Worm (Caenorhabditis elegans) whole organism, young adult: ENCODE results near the gene tin-10.

Experiments
- B0261.1 ChIP-seq: sonication (generic microtip); optimal IDR thresholded peaks from 2 replicates; lab custom pipeline; 2016; ENCODE audit warnings: mild to moderate bottlenecking, missing genetic modification characterization, moderate library complexity, missing compliant biosample characterization
- C17E4.6 ChIP-seq: fragments of 200-800 bp; sonication (Bioruptor generic); IDR thresholded peaks from 2 replicates; pipeline ENCODE4 v1.3.6; 2022; ENCODE audit warnings: missing genetic modification reagents, missing genetic modification characterization, missing compliant biosample characterization
- F55B11.4 ChIP-seq: sonication (generic microtip); optimal IDR thresholded peaks from 2 replicates; lab custom pipeline; 2016; ENCODE audit warnings: missing compliant biosample characterization, missing genetic modification characterization, borderline replicate concordance; ENCODE audit not compliant: insufficient read depth
- Y56A3A.18 ChIP-seq: fragments of 200-800 bp; sonication (Bioruptor generic); IDR thresholded peaks from 2 replicates; pipeline ENCODE4 v1.3.6; 2022; ENCODE audit warnings: missing genetic modification reagents, missing genetic modification characterization, missing compliant biosample characterization
- ama-1 ChIP-seq, 3 experiments: fragments of 150-350 bp in 1 of 3; sonication (generic microtip) in 2 of 3; optimal IDR thresholded peaks; 2 replicates each; lab custom pipeline; 2014 to 2018; ENCODE audit warnings: missing biosample characterization in 2 of 3, missing genetic modification characterization in 2 of 3, missing genetic modification reagents in 2 of 3
- attf-3 ChIP-seq: fragments of 200-800 bp; sonication (Bioruptor generic); conservative IDR thresholded peaks from 2 replicates; pipeline ENCODE4 v1.3.6; 2022; ENCODE audit warnings: missing genetic modification reagents, missing genetic modification characterization, missing compliant biosample characterization
- cebp-1 ChIP-seq, 2 experiments: fragments of 200-800 bp in 1 of 2; sonication (Bioruptor generic) in 1 of 2; sonication (generic microtip) in 1 of 2; IDR thresholded peaks in 1 of 2; optimal IDR thresholded peaks in 1 of 2; 2 replicates each; pipeline versions ENCODE4 v1.3.6 to Lab custom; 2017 to 2022; ENCODE audit warnings: missing compliant biosample characterization in 2 of 2, missing genetic modification characterization in 2 of 2, mild to moderate bottlenecking in 1 of 2, missing genetic modification reagents in 1 of 2, moderate library complexity in 1 of 2
- cebp-2 ChIP-seq: fragments of 200-800 bp; sonication (Bioruptor generic); IDR thresholded peaks from 2 replicates; pipeline ENCODE4 v1.3.6; 2022; ENCODE audit warnings: missing genetic modification characterization, missing compliant biosample characterization
- ceh-58 ChIP-seq: fragments of 200-800 bp; sonication (Bioruptor generic); IDR thresholded peaks from 2 replicates; pipeline ENCODE4 v1.3.6; 2022; ENCODE audit warnings: missing genetic modification characterization, missing compliant biosample characterization
- die-1 ChIP-seq: sonication (generic microtip); optimal IDR thresholded peaks from 2 replicates; lab custom pipeline; 2016; ENCODE audit warnings: missing genotype, mild to moderate bottlenecking, missing genetic modification characterization, missing compliant biosample characterization
- dox-1 ChIP-seq: fragments of 200-800 bp; sonication (Bioruptor generic); IDR thresholded peaks from 2 replicates; pipeline ENCODE4 v1.3.6; 2022; ENCODE audit warnings: missing genetic modification reagents, missing genetic modification characterization, missing compliant biosample characterization
- dpff-1 ChIP-seq: sonication (generic microtip); optimal IDR thresholded peaks from 2 replicates; lab custom pipeline; 2017; ENCODE audit warnings: mild to moderate bottlenecking, missing genetic modification characterization, missing compliant biosample characterization
- egrh-3 ChIP-seq: fragments of 200-800 bp; sonication (Bioruptor generic); IDR thresholded peaks from 2 replicates; pipeline ENCODE4 v1.3.6; 2022; ENCODE audit warnings: missing genetic modification reagents, missing genetic modification characterization, missing compliant biosample characterization
- gei-17 ChIP-seq: fragments of 200-800 bp; sonication (Bioruptor generic); optimal IDR thresholded peaks from 2 replicates; lab custom pipeline; 2018; ENCODE audit warnings: mild to moderate bottlenecking, missing genetic modification characterization, missing compliant biosample characterization
- hlh-12 ChIP-seq: sonication (generic microtip); optimal IDR thresholded peaks from 2 replicates; lab custom pipeline; 2016; ENCODE audit warnings: missing genetic modification characterization, missing compliant biosample characterization
- hmg-1.2 ChIP-seq: fragments of 200-800 bp; sonication (Bioruptor generic); IDR thresholded peaks from 2 replicates; pipeline ENCODE4 v1.3.6; 2022; ENCODE audit warnings: missing genetic modification reagents, missing genetic modification characterization, missing compliant biosample characterization
- hrde-1 ChIP-seq: sonication (generic microtip); optimal IDR thresholded peaks from 2 replicates; lab custom pipeline; 2016; ENCODE audit warnings: missing genetic modification characterization, mild to moderate bottlenecking, missing compliant biosample characterization, moderate library complexity, missing genotype, missing genetic modification reagents, borderline replicate concordance
- madf-10 ChIP-seq: sonication (generic microtip); optimal IDR thresholded peaks from 2 replicates; lab custom pipeline; 2016; ENCODE audit warnings: mild to moderate bottlenecking, missing genetic modification characterization, missing compliant biosample characterization
- madf-3 ChIP-seq: fragments of 200-800 bp; sonication (Bioruptor generic); IDR thresholded peaks from 2 replicates; pipeline ENCODE4 v1.3.6; 2022; ENCODE audit warnings: missing genetic modification reagents, missing genetic modification characterization, missing compliant biosample characterization
- madf-6 ChIP-seq: fragments of 200-800 bp; sonication (Bioruptor generic); IDR thresholded peaks from 2 replicates; pipeline ENCODE4 v1.3.6; 2022; ENCODE audit warnings: missing genetic modification reagents, missing genetic modification characterization, missing compliant biosample characterization
- mcd-1 ChIP-seq: fragments of 200-800 bp; sonication (Bioruptor generic); IDR thresholded peaks from 2 replicates; pipeline ENCODE4 v1.3.6; 2022; ENCODE audit warnings: missing genetic modification reagents, missing genetic modification characterization, missing compliant biosample characterization
- mes-4 ChIP-seq: sonication (generic microtip); optimal IDR thresholded peaks from 2 replicates; lab custom pipeline; 2016; ENCODE audit warnings: missing genotype, missing genetic modification characterization, missing compliant biosample characterization
- nfyb-1 ChIP-seq: fragments of 200-800 bp; sonication (Bioruptor generic); IDR thresholded peaks from 2 replicates; pipeline ENCODE4 v1.3.6; 2022; ENCODE audit warnings: missing genetic modification reagents, missing genetic modification characterization, missing compliant biosample characterization
- nhr-179 ChIP-seq: sonication (generic microtip); optimal IDR thresholded peaks from 2 replicates; lab custom pipeline; 2016; ENCODE audit warnings: mild to moderate bottlenecking, missing genetic modification characterization, missing compliant biosample characterization
- nhr-27 ChIP-seq: fragments of 200-800 bp; sonication (Bioruptor generic); optimal IDR thresholded peaks from 2 replicates; lab custom pipeline; 2018; ENCODE audit warnings: mild to moderate bottlenecking, missing genetic modification characterization, moderate library complexity, missing compliant biosample characterization
- rpc-1 ChIP-seq, 2 experiments: fragments of 150-350 bp in 1 of 2; sonication (generic microtip) in 1 of 2; optimal IDR thresholded peaks; 2 replicates each; lab custom pipeline; 2014 to 2018; ENCODE audit warnings: missing biosample characterization in 1 of 2, missing genetic modification characterization in 1 of 2, missing genetic modification reagents in 1 of 2, missing genotype in 1 of 2
- sptf-2 ChIP-seq: fragments of 200-800 bp; sonication (Bioruptor generic); optimal IDR thresholded peaks from 2 replicates; lab custom pipeline; 2018; ENCODE audit warnings: mild to moderate bottlenecking, missing genetic modification characterization, missing compliant biosample characterization
- tbp1 ChIP-seq: fragments of 200-800 bp; sonication (Bioruptor generic); optimal IDR thresholded peaks from 2 replicates; lab custom pipeline; 2018; ENCODE audit warnings: mild to moderate bottlenecking, missing genetic modification characterization, missing compliant biosample characterization
- zfh-2 ChIP-seq: fragments of 200-800 bp; sonication (Bioruptor generic); conservative IDR thresholded peaks from 2 replicates; pipeline ENCODE4 v1.3.6; 2022; ENCODE audit warnings: missing genetic modification reagents, missing genetic modification characterization, missing compliant biosample characterization

tin-10 gene

DNA sequence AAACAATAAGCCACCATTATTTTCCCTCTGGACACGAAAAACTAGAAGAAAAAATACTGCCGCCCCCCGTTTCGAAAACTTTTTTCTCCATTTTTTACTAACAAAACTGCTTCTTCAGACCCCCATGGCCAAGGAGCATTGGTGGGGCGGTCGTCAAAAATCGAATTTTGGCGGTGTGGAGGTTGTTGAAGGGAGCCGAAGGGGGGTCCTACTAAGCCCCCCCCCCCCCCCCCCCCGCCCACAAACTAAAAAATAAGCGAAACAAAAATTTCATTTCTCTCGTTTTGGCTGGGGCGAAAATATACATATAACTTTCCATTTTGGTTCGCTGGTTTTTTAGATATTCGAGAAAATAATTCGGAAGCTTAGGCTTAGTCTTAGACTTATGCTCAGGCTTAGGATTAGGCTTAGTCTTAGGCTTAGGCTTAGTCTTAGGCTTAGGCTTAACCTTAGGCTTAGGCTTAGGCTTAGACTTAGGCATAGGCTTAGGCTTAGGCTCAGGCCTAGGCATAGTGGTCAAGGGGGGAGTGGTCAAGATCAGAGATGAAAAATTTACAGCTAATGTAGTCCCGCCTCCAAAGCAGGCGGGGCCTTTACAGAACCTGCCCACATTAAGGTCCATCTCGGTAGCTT lies 27.9 kb downstream of the tin-10 start:
- TF ChIP-seq zfh-2 (GFP tag; lab: Robert Waterston, UW), result peak; percentile 75
- TF ChIP-seq egrh-3 (GFP tag; lab: Robert Waterston, UW), result peak; percentile 49; the same call in 1 of the 2 replicates
- no peak for TF ChIP-seq nhr-179 (tag; lab: Kevin White, UChicago)

DNA sequence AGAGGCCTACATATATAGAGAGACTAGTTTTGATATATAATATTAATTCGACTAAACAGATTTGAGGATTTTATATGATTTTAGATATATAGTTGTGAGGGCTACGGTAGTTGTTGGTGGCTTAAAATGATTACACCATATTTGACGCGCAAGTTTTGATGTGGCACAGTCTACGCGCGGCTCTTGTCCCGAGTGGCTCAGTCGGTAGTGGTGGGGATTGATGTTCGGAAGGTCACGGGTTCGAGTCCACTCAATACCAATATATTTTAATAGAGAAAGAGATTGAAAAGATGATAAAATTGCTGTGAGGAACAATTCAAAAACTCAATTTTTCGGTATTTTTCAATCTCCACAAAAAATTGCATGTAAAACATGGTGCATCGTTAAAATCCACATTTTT lies 29.8 kb downstream of the tin-10 start:
- no peak for TF ChIP-seq hrde-1 (tag; lab: Kevin White, UChicago)
- TF ChIP-seq tbp1 (GFP tag; lab: Kevin White, UChicago), result peak; percentile 75
- TF ChIP-seq rpc-1 (optimal IDR thresholded peaks at IDR 0.05; lab: Kevin White, UChicago), result peak; percentile 29
- peak; percentile 62 for TF ChIP-seq rpc-1 (tag; optimal IDR thresholded peaks at IDR 0.05; lab: Kevin White, UChicago)
- TF ChIP-seq B0261.1 (tag; lab: Kevin White, UChicago), result peak; percentile 48

DNA sequence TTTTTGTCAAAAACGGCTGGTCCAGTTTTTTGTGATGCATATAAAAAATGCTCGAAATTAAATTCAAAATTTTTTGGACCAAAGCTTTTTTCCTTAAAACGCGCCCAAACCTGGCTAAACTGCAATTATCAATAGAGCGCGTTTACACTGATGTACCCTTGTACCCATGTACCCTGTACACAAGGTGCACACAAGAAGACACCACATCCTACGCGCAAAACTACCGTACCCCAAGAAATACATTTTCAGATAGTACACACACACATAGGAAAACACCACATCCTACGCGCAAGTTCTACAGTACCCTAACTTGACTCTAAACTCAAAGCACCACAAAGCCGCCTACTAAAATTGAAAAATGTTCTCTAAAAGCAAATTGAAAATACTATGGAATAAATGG lies 31.3 kb downstream of the tin-10 start:
- TF ChIP-seq sptf-2, result no peak
- no peak for TF ChIP-seq gei-17
- TF ChIP-seq hmg-1.2, result 0 out of 2 replicates have a peak, but pooled peaks have one; percentile 22
- TF ChIP-seq dpff-1 (tag; lab: Kevin White, UChicago), result no peak
- no peak for TF ChIP-seq madf-3 (GFP tag; lab: Robert Waterston, UW)
- TF ChIP-seq hlh-12 (tag; lab: Kevin White, UChicago), result no peak
- TF ChIP-seq ceh-58 (GFP tag; lab: Robert Waterston, UW), result no peak
- no peak for TF ChIP-seq zfh-2 (GFP tag; lab: Robert Waterston, UW)
- no peak for TF ChIP-seq nhr-179 (tag; lab: Kevin White, UChicago)
- no peak for TF ChIP-seq C17E4.6 (GFP tag; lab: Robert Waterston, UW)
- TF ChIP-seq Y56A3A.18 (GFP tag; lab: Robert Waterston, UW), result no peak
- no peak for TF ChIP-seq attf-3
- TF ChIP-seq mcd-1 (GFP tag; lab: Robert Waterston, UW), result 0 out of 2 replicates have a peak, but pooled peaks have one; percentile 20
- no peak for TF ChIP-seq mes-4 (tag; lab: Kevin White, UChicago)
- no peak for TF ChIP-seq madf-10
- TF ChIP-seq ama-1 (optimal IDR thresholded peaks at IDR 0.05; lab: Kevin White, UChicago), result no peak
- TF ChIP-seq ama-1 (GFP tag; optimal IDR thresholded peaks at IDR 0.05; lab: Kevin White, UChicago), result no peak

DNA sequence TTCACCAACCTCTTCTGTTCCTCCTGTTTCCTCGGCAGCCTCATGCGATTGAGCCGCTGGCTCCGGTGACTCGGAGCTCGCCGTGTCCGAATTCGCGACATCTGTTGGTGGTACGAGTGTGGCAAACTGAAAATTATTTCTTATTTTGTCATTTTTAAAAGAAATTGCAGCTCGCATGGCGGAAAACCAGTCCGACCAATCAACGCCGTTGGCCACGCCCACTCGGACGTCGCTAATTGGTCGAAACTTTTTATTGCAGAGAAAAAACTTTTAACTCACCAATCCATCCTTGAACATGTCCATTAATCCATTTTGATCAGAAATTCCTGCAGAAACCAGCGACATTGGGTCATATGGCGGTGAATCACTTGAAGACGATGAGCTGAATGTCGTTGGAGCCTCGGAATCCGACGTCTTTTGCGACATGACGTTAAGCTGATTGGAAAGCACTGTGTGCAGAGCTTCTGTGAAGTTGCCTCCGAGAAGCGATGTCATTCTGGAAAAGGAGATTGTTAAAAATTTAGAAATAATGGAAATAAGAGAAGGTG lies 32.3 kb downstream of the tin-10 start, which contains the start of gene bed-2:
bed-2 (minus strand) TSS at position 498 of the 548 bp plus-strand sequence.
- TF ChIP-seq madf-6 (GFP tag; lab: Robert Waterston, UW) (no peak), die-1 (tag; lab: Kevin White, UChicago) (no peak), nfyb-1 (GFP tag; lab: Robert Waterston, UW) (peak; percentile 86)

DNA sequence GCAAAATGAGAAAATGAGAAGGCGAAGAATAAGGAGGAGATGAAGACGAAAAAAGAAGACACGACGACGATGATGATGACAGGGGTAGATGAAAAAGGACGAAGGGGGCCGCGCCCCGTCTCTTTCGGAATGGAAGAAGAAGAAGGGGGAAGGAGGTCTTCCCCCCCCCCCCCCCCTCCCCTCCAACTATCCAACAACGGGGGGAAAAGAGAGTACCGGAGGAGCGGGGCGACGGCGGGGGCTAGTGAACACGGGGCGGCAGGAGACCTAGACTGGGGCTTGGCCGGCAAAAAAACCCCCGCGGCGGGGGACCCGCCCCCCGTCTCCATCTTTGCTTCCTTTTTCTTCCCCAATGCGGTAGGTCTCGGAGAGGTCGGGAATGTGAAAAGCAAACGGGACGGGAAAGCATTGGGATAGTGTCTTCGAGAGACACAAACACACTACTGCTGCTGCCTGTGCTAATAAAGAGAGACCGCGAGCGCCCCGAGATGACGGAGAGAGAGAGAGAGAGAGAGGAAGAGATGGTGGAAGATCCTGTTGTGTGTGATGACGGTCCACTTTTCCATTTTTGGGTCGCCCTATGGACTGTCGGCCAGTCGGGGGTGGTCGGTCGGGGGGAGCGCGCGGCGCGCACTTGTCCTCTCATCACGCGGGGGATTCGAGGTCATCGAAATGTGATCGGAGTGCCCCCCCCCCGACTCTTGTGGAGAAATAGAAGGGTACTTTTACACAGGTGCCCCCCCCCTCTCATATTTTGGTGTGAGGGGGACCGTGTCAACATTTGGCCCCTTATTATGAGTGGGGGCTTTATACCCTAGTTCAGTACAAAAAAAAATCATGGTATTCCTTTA lies 34.8 kb downstream of the tin-10 start:
- TF ChIP-seq egrh-3 (GFP tag; lab: Robert Waterston, UW), result peak; percentile 99
- TF ChIP-seq hmg-1.2, result peak; percentile 18; the same call in 1 of the 2 replicates
- peak; percentile 18; the same call in 1 of the 2 replicates for TF ChIP-seq dox-1 (GFP tag; lab: Robert Waterston, UW)
- TF ChIP-seq cebp-1 (GFP tag; IDR thresholded peaks at IDR 0.05; lab: Robert Waterston, UW), result no peak
- peak; percentile 32 for TF ChIP-seq cebp-1 (tag; optimal IDR thresholded peaks at IDR 0.05; lab: Kevin White, UChicago)
- TF ChIP-seq tbp1 (GFP tag; lab: Kevin White, UChicago), result no peak
- TF ChIP-seq nhr-27 (tag; lab: Kevin White, UChicago), result no peak
- TF ChIP-seq F55B11.4 (tag; lab: Kevin White, UChicago), result no peak
- peak; percentile 65 for TF ChIP-seq mcd-1 (GFP tag; lab: Robert Waterston, UW)
- 0 out of 2 replicates have a peak, but pooled peaks have one; percentile 19 for TF ChIP-seq cebp-2 (GFP tag; lab: Robert Waterston, UW)
- TF ChIP-seq zfh-2 (GFP tag; lab: Robert Waterston, UW), result peak; percentile 97
